Worm (Caenorhabditis elegans) whole organism, L4 larva: ENCODE data around the gene srb-12.

Source experiments
- F10B5.3 ChIP-seq: sonication (generic microtip); optimal IDR thresholded peaks from 2 replicates; lab custom pipeline; 2016; ENCODE audit warnings: mild to moderate bottlenecking, missing genetic modification characterization, missing compliant biosample characterization
- F44E2.7 ChIP-seq: fragments of 200-800 bp; sonication (Bioruptor generic); IDR thresholded peaks from 2 replicates; pipeline ENCODE4 v2.1.2; 2022; ENCODE audit warnings: missing genetic modification characterization, missing compliant biosample characterization
- F49E8.2 ChIP-seq: sonication (generic microtip); optimal IDR thresholded peaks from 2 replicates; lab custom pipeline; 2016; ENCODE audit warnings: missing compliant biosample characterization, mild to moderate bottlenecking, missing genetic modification characterization, borderline replicate concordance
- T20F7.1 ChIP-seq: fragments of 200-800 bp; sonication (Bioruptor generic); optimal IDR thresholded peaks from 2 replicates; lab custom pipeline; 2018; ENCODE audit warnings: mild to moderate bottlenecking, missing genetic modification characterization, missing compliant biosample characterization
- Y105C5A.15 ChIP-seq: fragments of 200-800 bp; sonication (Bioruptor generic); IDR thresholded peaks from 2 replicates; pipeline ENCODE4 v1.3.6; 2022; ENCODE audit warnings: missing genetic modification characterization, missing compliant biosample characterization
- aha-1 ChIP-seq: fragments of 150-350 bp; peaks from one replicate; lab custom pipeline; 2014; ENCODE audit warnings: missing biosample characterization, missing genetic modification characterization
- arid-1 ChIP-seq: fragments of 200-800 bp; sonication (Bioruptor generic); conservative IDR thresholded peaks from 2 replicates; pipeline ENCODE4 v1.3.6; 2022; ENCODE audit warnings: missing genetic modification reagents, missing genetic modification characterization, missing compliant biosample characterization
- ceh-20 ChIP-seq: fragments of 200-800 bp; sonication (Bioruptor generic); IDR thresholded peaks from 2 replicates; pipeline ENCODE4 v1.3.6; 2022; ENCODE audit warnings: missing genetic modification reagents, missing genetic modification characterization, missing compliant biosample characterization
- ces-1 ChIP-seq: fragments of 150-350 bp; sonication (generic microtip); optimal IDR thresholded peaks from 4 replicates; lab custom pipeline; 2014; ENCODE audit warnings: missing biosample characterization, missing genetic modification reagents, missing genetic modification characterization
- cey-2 ChIP-seq: sonication (generic microtip); optimal IDR thresholded peaks from 3 replicates; lab custom pipeline; 2017; ENCODE audit warnings: missing genetic modification characterization, mild to moderate bottlenecking, missing compliant biosample characterization, antibody characterized with exemption, borderline replicate concordance; ENCODE audit not compliant: insufficient read depth
- daf-16 ChIP-seq, 3 experiments: sonication (generic microtip); optimal IDR thresholded peaks; 2 replicates each; lab custom pipeline; 2016 to 2017; ENCODE audit warnings: missing genetic modification characterization in 3 of 3, missing genetic modification reagents in 3 of 3, mild to moderate bottlenecking in 2 of 3, missing compliant biosample characterization in 2 of 3, missing biosample characterization in 1 of 3, moderate library complexity in 1 of 3
- dmd-6 ChIP-seq: fragments of 200-800 bp; sonication (Bioruptor generic); IDR thresholded peaks from 2 replicates; pipeline ENCODE4 v1.3.6; 2022; ENCODE audit warnings: missing genetic modification reagents, missing genetic modification characterization, missing compliant biosample characterization
- dmd-8 ChIP-seq: fragments of 200-800 bp; sonication (Bioruptor generic); IDR thresholded peaks from 2 replicates; pipeline ENCODE4 v1.3.6; 2022; ENCODE audit warnings: missing genetic modification characterization, missing compliant biosample characterization
- fkh-10 ChIP-seq: fragments of 150-350 bp; optimal IDR thresholded peaks from 2 replicates; lab custom pipeline; 2014; ENCODE audit warnings: missing biosample characterization, missing genetic modification reagents, missing genetic modification characterization
- gei-8 ChIP-seq: fragments of 200-800 bp; sonication (Bioruptor generic); optimal IDR thresholded peaks from 2 replicates; lab custom pipeline; 2018; ENCODE audit warnings: mild to moderate bottlenecking, missing genetic modification characterization, missing compliant biosample characterization
- hif-1 ChIP-seq, 2 experiments: sonication (generic microtip); optimal IDR thresholded peaks; 2 replicates each; lab custom pipeline; 2016 to 2017; ENCODE audit warnings: missing compliant biosample characterization in 2 of 2, missing genetic modification characterization in 2 of 2, missing genetic modification reagents in 2 of 2, missing genotype in 2 of 2, mild to moderate bottlenecking in 1 of 2
- hlh-11 ChIP-seq: fragments of 200-800 bp; sonication (Bioruptor generic); optimal IDR thresholded peaks from 2 replicates; lab custom pipeline; 2018; ENCODE audit warnings: mild to moderate bottlenecking, missing genetic modification characterization, missing compliant biosample characterization
- hlh-30 ChIP-seq: sonication (generic microtip); optimal IDR thresholded peaks from 2 replicates; lab custom pipeline; 2017; ENCODE audit warnings: antibody characterized with exemption, mild to moderate bottlenecking, missing genetic modification characterization, missing compliant biosample characterization; ENCODE audit not compliant: insufficient read depth
- hmg-1.1 ChIP-seq: fragments of 200-800 bp; sonication (Bioruptor generic); IDR thresholded peaks from 2 replicates; pipeline ENCODE4 v1.3.6; 2022; ENCODE audit warnings: missing genetic modification reagents, missing genetic modification characterization, missing compliant biosample characterization
- lin-1 ChIP-seq: fragments of 200-800 bp; sonication (Bioruptor generic); IDR thresholded peaks from 2 replicates; pipeline ENCODE4 v1.3.6; 2022; ENCODE audit warnings: missing genetic modification reagents, missing genetic modification characterization, missing compliant biosample characterization
- lin-38 ChIP-seq: fragments of 200-800 bp; sonication (Bioruptor generic); IDR thresholded peaks from 2 replicates; pipeline ENCODE4 v1.3.6; 2022; ENCODE audit warnings: missing genetic modification reagents, missing genetic modification characterization, missing compliant biosample characterization
- lir-3 ChIP-seq: sonication (generic microtip); optimal IDR thresholded peaks from 2 replicates; lab custom pipeline; 2016; ENCODE audit warnings: mild to moderate bottlenecking, missing genetic modification characterization, missing compliant biosample characterization
- madf-9 ChIP-seq: fragments of 200-800 bp; sonication (Bioruptor generic); conservative IDR thresholded peaks from 2 replicates; pipeline ENCODE4 v1.3.6; 2022; ENCODE audit warnings: missing genetic modification reagents, missing genetic modification characterization, missing compliant biosample characterization
- mdt-29 ChIP-seq: fragments of 200-800 bp; sonication (Bioruptor generic); IDR thresholded peaks from 2 replicates; pipeline ENCODE4 v1.3.6; 2022; ENCODE audit warnings: missing genetic modification reagents, missing genetic modification characterization, missing compliant biosample characterization
- mep-1 ChIP-seq: fragments of 150-350 bp; sonication (generic microtip); optimal IDR thresholded peaks from 3 replicates; lab custom pipeline; 2014; ENCODE audit warnings: missing biosample characterization, missing genetic modification characterization
- mxl-3 ChIP-seq: fragments of 200-800 bp; sonication (Bioruptor generic); optimal IDR thresholded peaks from 2 replicates; lab custom pipeline; 2018; ENCODE audit warnings: mild to moderate bottlenecking, missing genetic modification characterization, missing compliant biosample characterization
- nhr-10 ChIP-seq: fragments of 150-350 bp; optimal IDR thresholded peaks from 2 replicates; lab custom pipeline; 2014; ENCODE audit warnings: missing biosample characterization, missing genetic modification characterization
- nhr-102 ChIP-seq: sonication (generic microtip); optimal IDR thresholded peaks from 2 replicates; lab custom pipeline; 2016; ENCODE audit warnings: mild to moderate bottlenecking, missing genetic modification characterization, moderate library complexity, missing compliant biosample characterization
- nhr-11 ChIP-seq: fragments of 150-350 bp; optimal IDR thresholded peaks from 2 replicates; lab custom pipeline; 2014; ENCODE audit warnings: missing biosample characterization, missing genetic modification characterization
- nhr-28 ChIP-seq: fragments of 150-350 bp; optimal IDR thresholded peaks from 2 replicates; lab custom pipeline; 2014; ENCODE audit warnings: missing biosample characterization, missing genetic modification characterization
- nhr-6 ChIP-seq: fragments of 150-350 bp; optimal IDR thresholded peaks from 2 replicates; lab custom pipeline; 2014; ENCODE audit warnings: missing biosample characterization, missing genetic modification characterization
- nhr-77 ChIP-seq: fragments of 150-350 bp; optimal IDR thresholded peaks from 2 replicates; lab custom pipeline; 2014; ENCODE audit warnings: missing biosample characterization, missing genetic modification characterization
- saeg-2 ChIP-seq: fragments of 200-800 bp; sonication (Bioruptor generic); IDR thresholded peaks from 2 replicates; pipeline ENCODE4 v1.3.6; 2022; ENCODE audit warnings: missing genetic modification reagents, missing genetic modification characterization, missing compliant biosample characterization
- sdz-12 ChIP-seq: fragments of 200-800 bp; sonication (Bioruptor generic); optimal IDR thresholded peaks from 2 replicates; lab custom pipeline; 2018; ENCODE audit warnings: mild to moderate bottlenecking, missing genetic modification characterization, missing compliant biosample characterization
- skn-1 ChIP-seq: fragments of 150-350 bp; optimal IDR thresholded peaks from 2 replicates; lab custom pipeline; 2014; ENCODE audit warnings: missing biosample characterization, missing genetic modification characterization
- spr-1 ChIP-seq: sonication (generic microtip); optimal IDR thresholded peaks from 2 replicates; lab custom pipeline; 2016; ENCODE audit warnings: mild to moderate bottlenecking, missing genetic modification characterization, missing compliant biosample characterization
- unc-39 ChIP-seq: sonication (generic microtip); optimal IDR thresholded peaks from 2 replicates; lab custom pipeline; 2017; ENCODE audit warnings: missing biosample characterization, missing genetic modification characterization
- zip-11 ChIP-seq: fragments of 200-800 bp; sonication (Bioruptor generic); IDR thresholded peaks from 2 replicates; pipeline ENCODE4 v1.3.6; 2022; ENCODE audit warnings: missing genetic modification characterization, missing compliant biosample characterization
- ztf-11 ChIP-seq: fragments of 150-350 bp; optimal IDR thresholded peaks from 2 replicates; lab custom pipeline; 2014; ENCODE audit warnings: missing biosample characterization, missing genetic modification characterization

The srb-12 gene

ce11 chrII:5201922-5202562 lies 47.6 kb upstream of the srb-12 start (continued):
- TF ChIP-seq nhr-77 (tag; lab: Kevin White, UChicago) = peak; percentile 50
- TF ChIP-seq lir-3 (tag; lab: Kevin White, UChicago) = no peak
- peak; percentile 21 for TF ChIP-seq gei-8 (GFP tag; lab: Kevin White, UChicago)
- no peak for TF ChIP-seq madf-9 (GFP tag; lab: Robert Waterston, UW)
- TF ChIP-seq lin-38 (GFP tag; lab: Robert Waterston, UW) = peak; percentile 27; the same call in 1 of the 2 replicates
- peak; percentile 95 for TF ChIP-seq dmd-6 (GFP tag; lab: Robert Waterston, UW)
- TF ChIP-seq unc-39 (tag; lab: Kevin White, UChicago) = no peak
- no peak for TF ChIP-seq dmd-8
- TF ChIP-seq T20F7.1 (GFP tag; lab: Kevin White, UChicago) = peak; percentile 63
- TF ChIP-seq F44E2.7 (GFP tag; lab: Robert Waterston, UW) = no peak
- no peak for TF ChIP-seq nhr-11
- TF ChIP-seq ces-1 (GFP tag; lab: Kevin White, UChicago) = no peak
- TF ChIP-seq ztf-11 (tag; lab: Kevin White, UChicago) = no peak
- TF ChIP-seq spr-1 (tag; lab: Kevin White, UChicago) = peak; percentile 3
- peak; percentile 36 for TF ChIP-seq mep-1 (tag; lab: Kevin White, UChicago)
- no peak for TF ChIP-seq F10B5.3 (tag; lab: Kevin White, UChicago)
- no peak for TF ChIP-seq sdz-12 (GFP tag; lab: Kevin White, UChicago)
- TF ChIP-seq aha-1 = peak; percentile 91
- no peak for TF ChIP-seq hif-1 (tag; optimal IDR thresholded peaks at IDR 0.05; lab: Kevin White, UChicago)
- TF ChIP-seq Y105C5A.15 (GFP tag; lab: Robert Waterston, UW) = no peak
- TF ChIP-seq mxl-3 (GFP tag; lab: Kevin White, UChicago) = peak; percentile 21
- TF ChIP-seq skn-1 (tag; lab: Kevin White, UChicago) = no peak
- peak; percentile 50 for TF ChIP-seq nhr-10 (tag; lab: Kevin White, UChicago)
- TF ChIP-seq saeg-2 = peak; percentile 82
- peak; percentile 76 for TF ChIP-seq lin-1
- peak; percentile 91 for TF ChIP-seq hlh-11 (tag; lab: Kevin White, UChicago)
- TF ChIP-seq zip-11 = no peak
- no peak for TF ChIP-seq F49E8.2 (tag; lab: Kevin White, UChicago)
- no peak for TF ChIP-seq fkh-10 (GFP tag; lab: Kevin White, UChicago)
- TF ChIP-seq hmg-1.1 (GFP tag; lab: Robert Waterston, UW) = 0 out of 2 replicates have a peak, but pooled peaks have one; percentile 25
- TF ChIP-seq cey-2 (tag; lab: Kevin White, UChicago) = peak; percentile 51
- peak in 1 of 2 experiments; percentile 89 for TF ChIP-seq daf-16 (GFP tag; optimal IDR thresholded peaks at IDR 0.05; lab: Kevin White, UChicago)
- peak; percentile 83 for TF ChIP-seq daf-16 (tag; optimal IDR thresholded peaks at IDR 0.05; lab: Kevin White, UChicago)
- TF ChIP-seq arid-1 (GFP tag; lab: Robert Waterston, UW) = no peak
- peak; percentile 31 for TF ChIP-seq nhr-6 (tag; lab: Kevin White, UChicago)
- peak; percentile 63 for TF ChIP-seq ceh-20
- 0 out of 2 replicates have a peak, but pooled peaks have one; percentile 30 for TF ChIP-seq mdt-29
- TF ChIP-seq nhr-102 = peak; percentile 81
- peak; percentile 76 for TF ChIP-seq nhr-28 (tag; lab: Kevin White, UChicago)
- peak; percentile 55 for TF ChIP-seq hlh-30 (tag; lab: Kevin White, UChicago)
